Fruit fly (Drosophila melanogaster) whole organism, pupa: Measurements from ENCODE around the gene ND-ACP.

Experiments used
- CG10348 ChIP-seq: fragments of 200-800 bp; sonication (Bioruptor generic); IDR thresholded peaks from 2 replicates; pipeline ENCODE4 v1.3.6; 2022; ENCODE audit warnings: missing biosample characterization, missing genetic modification characterization
- CG12605 ChIP-seq: fragments of 200-800 bp; sonication (Bioruptor generic); IDR thresholded peaks from 2 replicates; pipeline ENCODE4 v1.3.6; 2022; ENCODE audit warnings: missing biosample characterization, missing genetic modification characterization
- CG13204 ChIP-seq: fragments of 200-800 bp; sonication (Bioruptor generic); optimal IDR thresholded peaks from 2 replicates; lab custom pipeline; 2018; ENCODE audit warnings: missing biosample characterization, mild to moderate bottlenecking, missing genetic modification characterization, moderate library complexity
- CG14655 ChIP-seq: fragments of 200-800 bp; sonication (Bioruptor generic); optimal IDR thresholded peaks from 3 replicates; lab custom pipeline; 2017; ENCODE audit warnings: mild to moderate bottlenecking, missing biosample characterization, missing genetic modification reagents, missing genetic modification characterization
- CG15710 ChIP-seq: fragments of 200-800 bp; sonication (Bioruptor generic); optimal IDR thresholded peaks from 2 replicates; lab custom pipeline; 2018; ENCODE audit warnings: missing biosample characterization, mild to moderate bottlenecking, missing genetic modification characterization, moderate library complexity
- CG17806 ChIP-seq: fragments of 200-800 bp; sonication (Bioruptor generic); optimal IDR thresholded peaks from 2 replicates; lab custom pipeline; 2018; ENCODE audit warnings: missing biosample characterization, mild to moderate bottlenecking, missing genetic modification characterization, moderate library complexity
- CG32121 ChIP-seq: fragments of 200-800 bp; sonication (Bioruptor generic); IDR thresholded peaks from 2 replicates; pipeline ENCODE4 v1.3.6; 2022; ENCODE audit warnings: missing biosample characterization, missing genetic modification characterization
- CG34367 ChIP-seq: fragments of 200-800 bp; sonication (Bioruptor generic); optimal IDR thresholded peaks from 2 replicates; lab custom pipeline; 2018; ENCODE audit warnings: missing biosample characterization, mild to moderate bottlenecking, missing genetic modification characterization
- CG4496 ChIP-seq: fragments of 200-800 bp; sonication (Bioruptor generic); IDR thresholded peaks from 3 replicates; pipeline ENCODE4 v1.3.6; 2022; ENCODE audit warnings: missing biosample characterization, missing genetic modification characterization
- CG8159 ChIP-seq: fragments of 200-800 bp; sonication (Bioruptor generic); optimal IDR thresholded peaks from 3 replicates; lab custom pipeline; 2018; ENCODE audit warnings: missing biosample characterization, mild to moderate bottlenecking, missing genetic modification characterization, moderate library complexity
- CG8301 ChIP-seq: fragments of 200-800 bp; sonication (Bioruptor generic); optimal IDR thresholded peaks from 2 replicates; lab custom pipeline; 2018; ENCODE audit warnings: missing biosample characterization, mild to moderate bottlenecking, missing genetic modification characterization
- CG9948 ChIP-seq: fragments of 200-800 bp; sonication (Bioruptor generic); optimal IDR thresholded peaks from 2 replicates; lab custom pipeline; 2018; ENCODE audit warnings: missing biosample characterization, mild to moderate bottlenecking, missing genetic modification characterization, moderate library complexity
- D1 ChIP-seq: fragments of 200-800 bp; sonication (Bioruptor generic); optimal IDR thresholded peaks from 2 replicates; lab custom pipeline; 2018; ENCODE audit warnings: missing biosample characterization, mild to moderate bottlenecking, missing genetic modification characterization, moderate library complexity
- EcR ChIP-seq: fragments of 200-800 bp; sonication (Bioruptor generic); optimal IDR thresholded peaks from 3 replicates; lab custom pipeline; 2019; ENCODE audit warnings: missing biosample characterization, missing genetic modification characterization, mild to moderate bottlenecking, moderate library complexity, missing genetic modification reagents
- Ets98B ChIP-seq: fragments of 200-800 bp; sonication (Bioruptor generic); IDR thresholded peaks from 2 replicates; pipeline ENCODE4 v1.3.6; 2022; ENCODE audit warnings: missing biosample characterization, missing genetic modification characterization
- Pif1A ChIP-seq: fragments of 200-800 bp; sonication (Bioruptor generic); optimal IDR thresholded peaks from 3 replicates; lab custom pipeline; 2016; ENCODE audit warnings: missing biosample characterization, missing genetic modification characterization
- Pif1B ChIP-seq: fragments of 200-800 bp; sonication (Bioruptor generic); optimal IDR thresholded peaks from 3 replicates; lab custom pipeline; 2016; ENCODE audit warnings: missing biosample characterization, missing genetic modification characterization
- Snoo ChIP-seq: fragments of 200-800 bp; sonication (Bioruptor generic); optimal IDR thresholded peaks from 3 replicates; lab custom pipeline; 2017; ENCODE audit warnings: missing biosample characterization, mild to moderate bottlenecking, missing genetic modification characterization, inconsistent platforms
- fd96Ca ChIP-seq: fragments of 200-800 bp; sonication (Bioruptor generic); IDR thresholded peaks from 3 replicates; pipeline ENCODE4 v1.3.6; 2022; ENCODE audit warnings: missing biosample characterization, missing genetic modification characterization
- gl ChIP-seq: fragments of 200-800 bp; sonication (Bioruptor generic); optimal IDR thresholded peaks from 2 replicates; lab custom pipeline; 2018; ENCODE audit warnings: missing biosample characterization, mild to moderate bottlenecking, missing genetic modification characterization
- rn ChIP-seq: fragments of 200-800 bp; sonication (Bioruptor generic); IDR thresholded peaks from 2 replicates; pipeline ENCODE4 v1.3.6; 2022; ENCODE audit warnings: missing biosample characterization, missing genetic modification characterization

Gene ND-ACP

DNA sequence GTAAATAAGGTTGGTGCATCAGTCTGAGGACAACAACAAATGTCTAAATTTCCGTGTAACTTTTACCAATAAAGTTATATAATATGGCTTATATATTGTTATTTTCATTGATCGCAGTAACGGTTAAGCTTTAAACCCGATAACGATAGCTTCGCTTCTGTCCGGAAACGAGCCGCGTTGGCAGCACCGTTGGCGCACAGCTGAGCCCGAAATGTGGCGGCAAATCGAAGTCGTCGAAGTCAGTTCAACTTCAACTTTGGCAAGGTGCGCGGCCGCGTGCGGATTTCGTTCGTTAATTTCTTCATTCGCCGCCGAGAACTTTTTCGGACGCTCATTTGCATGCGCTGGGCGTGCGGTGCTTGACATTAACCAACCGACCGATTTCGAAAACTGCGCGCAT is 11.5 kb upstream of the ND-ACP start, which contains the start of gene Myo61F:
TSS of gene Myo61F (plus strand) at position 240 of the 400 bp plus-strand sequence.
- TF ChIP-seq CG4496 (GFP tag; lab: Robert Waterston, UW): 0 out of 3 replicates have a peak, but pooled peaks have one; percentile 36
- TF ChIP-seq CG13204 (GFP tag; lab: Kevin White, UChicago): no peak
- TF ChIP-seq, all 21 proteins: peak for 1

- TF ChIP-seq Pif1A (peak; percentile 95), CG4496 (GFP tag; lab: Robert Waterston, UW) (peak; percentile 96), CG8301 (peak; percentile 97), CG10348 (GFP tag; lab: Robert Waterston, UW) (no peak), gl (peak; percentile 79), Pif1B (peak; percentile 97), CG12605 (peak; percentile 91), D1 (tag; lab: Kevin White, UChicago) (no peak), CG17806 (tag; lab: Kevin White, UChicago) (peak; percentile 92), CG32121 (peak; percentile 84), CG9948 (tag; lab: Kevin White, UChicago) (peak; percentile 94), Ets98B (GFP tag; lab: Robert Waterston, UW) (peak; percentile 93), CG34367 (tag; lab: Kevin White, UChicago) (peak; percentile 88), CG14655 (GFP tag; lab: Kevin White, UChicago) (peak; percentile 97), Snoo (tag; lab: Kevin White, UChicago) (peak; percentile 96), CG15710 (tag; lab: Kevin White, UChicago) (peak; percentile 79), fd96Ca (GFP tag; lab: Robert Waterston, UW) (peak; percentile 94), CG13204 (GFP tag; lab: Kevin White, UChicago) (peak; percentile 68), EcR (peak; percentile 8), rn (peak; percentile 83), CG8159 (peak; percentile 85)
- TF ChIP-seq, all 21 proteins: peak for 19
Observed at dm6 chr3L:1319097-1319725, 10.5 kb upstream of the ND-ACP start.

DNA sequence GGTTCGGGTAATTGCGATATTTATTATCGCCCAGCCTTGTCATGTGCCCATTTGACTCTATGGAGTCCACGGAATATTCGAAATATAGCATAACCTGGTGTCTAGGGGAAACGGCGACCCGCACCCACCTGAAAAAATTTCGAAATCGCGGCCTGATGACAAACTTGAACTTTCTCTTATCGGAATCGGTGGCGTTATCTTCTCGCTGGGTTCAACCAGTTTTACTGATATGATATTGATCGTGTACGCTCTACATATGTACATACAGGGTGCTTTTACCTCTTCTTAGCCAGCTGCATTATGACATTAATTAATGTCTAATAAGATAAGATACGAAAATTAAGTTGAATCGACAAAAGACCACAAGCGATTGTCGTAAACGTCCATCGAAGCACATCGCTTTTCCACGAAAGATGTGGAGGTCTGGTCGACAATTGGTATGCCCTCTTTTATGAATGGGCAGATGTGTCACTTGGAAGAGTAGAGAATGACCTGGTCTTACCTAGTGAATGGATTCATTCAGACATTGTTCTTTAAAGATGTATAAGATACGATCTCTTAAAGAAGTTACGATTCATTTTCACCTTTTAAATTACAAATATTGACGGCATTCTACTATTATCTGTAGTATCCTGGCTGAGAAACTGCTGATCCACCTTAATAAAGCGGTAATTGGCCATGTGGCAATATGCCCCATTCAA is 9.4 kb upstream of the ND-ACP start:
- no peak for TF ChIP-seq D1 (tag; lab: Kevin White, UChicago)
- TF ChIP-seq CG12605: no peak
- peak; percentile 46 for TF ChIP-seq CG17806 (tag; lab: Kevin White, UChicago)
- no peak for TF ChIP-seq CG4496 (GFP tag; lab: Robert Waterston, UW)
- no peak for TF ChIP-seq EcR
- TF ChIP-seq fd96Ca (GFP tag; lab: Robert Waterston, UW): peak; percentile 59; the same call in 2 of the 3 replicates
- no peak for TF ChIP-seq rn
- peak; percentile 38 for TF ChIP-seq Pif1B
- no peak for TF ChIP-seq gl
- TF ChIP-seq CG15710 (tag; lab: Kevin White, UChicago): peak; percentile 38
- peak; percentile 30 for TF ChIP-seq CG9948 (tag; lab: Kevin White, UChicago)
- TF ChIP-seq Snoo (tag; lab: Kevin White, UChicago): peak; percentile 37
- TF ChIP-seq CG8159: peak; percentile 72
- peak; percentile 13 for TF ChIP-seq CG8301
- TF ChIP-seq Pif1A: peak; percentile 63
- TF ChIP-seq CG34367 (tag; lab: Kevin White, UChicago): peak; percentile 12
- TF ChIP-seq CG14655 (GFP tag; lab: Kevin White, UChicago): peak; percentile 58
- no peak for TF ChIP-seq CG10348 (GFP tag; lab: Robert Waterston, UW)
- TF ChIP-seq, all 21 proteins: peak for 11

DNA sequence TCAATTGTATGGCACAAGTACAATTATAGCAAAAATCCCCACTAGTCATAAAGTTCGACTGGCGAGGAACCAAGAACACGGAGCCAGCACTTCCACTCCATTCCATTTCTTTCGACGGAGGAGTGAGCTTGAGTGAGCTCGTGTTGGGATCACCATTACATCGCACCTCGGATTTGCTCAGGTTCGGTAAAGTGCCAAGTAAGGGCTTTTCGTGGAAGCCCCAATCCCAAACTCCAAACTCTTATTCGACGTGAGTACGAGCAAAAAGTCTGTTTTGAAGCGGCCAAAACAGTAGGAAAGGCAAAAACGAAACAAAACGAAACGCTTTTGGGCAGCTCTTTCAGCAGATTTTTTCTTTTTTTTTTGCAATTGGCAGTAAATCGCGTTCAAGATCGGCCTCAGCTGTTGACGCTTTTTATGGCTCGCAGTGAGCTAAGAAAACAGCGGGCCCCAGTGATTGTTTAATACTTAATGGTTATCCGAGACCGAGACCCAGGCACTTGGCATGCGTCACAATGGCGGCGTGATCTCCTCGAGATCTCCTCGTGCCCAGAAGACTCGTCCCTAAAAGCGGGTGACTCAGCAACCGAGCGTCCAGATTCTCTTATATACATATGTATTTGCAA is 8.7 kb upstream of the ND-ACP start:
- TF ChIP-seq Pif1A (no peak), gl (peak; percentile 52), CG8159 (no peak), fd96Ca (GFP tag; lab: Robert Waterston, UW) (0 out of 3 replicates have a peak, but pooled peaks have one; percentile 6), CG14655 (GFP tag; lab: Kevin White, UChicago) (no peak), CG12605 (0 out of 2 replicates have a peak, but pooled peaks have one; percentile 16), CG34367 (tag; lab: Kevin White, UChicago) (no peak), CG13204 (GFP tag; lab: Kevin White, UChicago) (no peak), Pif1B (no peak), CG32121 (no peak), rn (no peak), CG17806 (tag; lab: Kevin White, UChicago) (no peak), D1 (tag; lab: Kevin White, UChicago) (no peak), CG4496 (GFP tag; lab: Robert Waterston, UW) (peak; percentile 40; the same call in 1 of the 3 replicates), CG15710 (tag; lab: Kevin White, UChicago) (no peak), Ets98B (GFP tag; lab: Robert Waterston, UW) (peak; percentile 18; the same call in 1 of the 2 replicates), CG10348 (GFP tag; lab: Robert Waterston, UW) (no peak), CG8301 (no peak), CG9948 (tag; lab: Kevin White, UChicago) (no peak), EcR (peak; percentile 53), Snoo (tag; lab: Kevin White, UChicago) (peak; percentile 24)
- TF ChIP-seq, all 21 proteins: peak for 7

DNA sequence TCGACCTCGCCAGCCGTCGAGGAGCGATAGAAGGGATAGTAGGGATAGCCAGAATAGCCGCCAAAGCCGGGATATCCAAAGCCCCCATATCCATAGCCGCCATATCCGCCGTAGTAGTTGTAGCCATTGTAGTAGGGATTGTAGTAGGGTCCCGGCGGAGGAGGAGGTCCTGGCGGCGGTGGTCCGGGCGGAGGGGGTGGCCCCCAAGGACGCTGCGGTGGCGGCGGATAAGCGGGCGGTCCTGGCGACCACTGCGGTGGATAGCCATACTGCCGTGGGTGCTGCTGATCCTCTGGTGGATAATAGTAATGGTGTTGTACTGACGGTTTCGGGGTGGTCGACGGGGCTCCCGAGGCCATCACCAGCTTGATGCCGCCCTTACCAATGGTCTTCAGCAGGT is 7.6 kb upstream of the ND-ACP start:
- TF ChIP-seq CG12605 (no peak), Pif1B (no peak), CG34367 (tag; lab: Kevin White, UChicago) (no peak), CG15710 (tag; lab: Kevin White, UChicago) (no peak), CG17806 (tag; lab: Kevin White, UChicago) (no peak), D1 (tag; lab: Kevin White, UChicago) (no peak), rn (no peak), CG32121 (no peak)
